Fruit fly (Drosophila melanogaster) whole organism, embryonic: Measurements from ENCODE around the gene CG3918.

Experiments
- Abd-B ChIP-seq: fragments of 200-800 bp; sonication (Bioruptor generic); optimal IDR thresholded peaks from 2 replicates; lab custom pipeline; 2018; ENCODE audit warnings: missing biosample characterization, mild to moderate bottlenecking, missing genetic modification characterization, moderate library complexity
- CG10431 ChIP-seq: fragments of 200-800 bp; sonication (Bioruptor generic); optimal IDR thresholded peaks from 3 replicates; lab custom pipeline; 2018; ENCODE audit warnings: missing biosample characterization, mild to moderate bottlenecking, missing genetic modification characterization
- CG10543 ChIP-seq: fragments of 200-800 bp; sonication (Bioruptor generic); optimal IDR thresholded peaks from 3 replicates; lab custom pipeline; 2017; ENCODE audit warnings: missing biosample characterization, mild to moderate bottlenecking, missing genetic modification characterization, moderate library complexity
- CG11504 ChIP-seq: fragments of 200-800 bp; sonication (Bioruptor generic); optimal IDR thresholded peaks from 3 replicates; lab custom pipeline; 2019; ENCODE audit warnings: missing biosample characterization, mild to moderate bottlenecking, missing genetic modification characterization, moderate library complexity
- CG13424 ChIP-seq: fragments of 200-800 bp; sonication (Bioruptor generic); optimal IDR thresholded peaks from 2 replicates; lab custom pipeline; 2019; ENCODE audit warnings: missing biosample characterization, mild to moderate bottlenecking, missing genetic modification characterization, moderate library complexity
- CG14441 ChIP-seq: fragments of 200-800 bp; sonication (Bioruptor generic); IDR thresholded peaks from 2 replicates; pipeline ENCODE4 v1.3.6; 2022; ENCODE audit warnings: missing biosample characterization, missing genetic modification characterization
- CG15479 ChIP-seq: fragments of 200-800 bp; sonication (Bioruptor generic); optimal IDR thresholded peaks from 3 replicates; lab custom pipeline; 2019; ENCODE audit warnings: missing biosample characterization, mild to moderate bottlenecking, missing genetic modification characterization, moderate library complexity
- CG1602 ChIP-seq: fragments of 200-800 bp; sonication (Bioruptor generic); optimal IDR thresholded peaks from 3 replicates; lab custom pipeline; 2016; ENCODE audit warnings: missing biosample characterization, missing genetic modification characterization
- CG1647 ChIP-seq: fragments of 200-800 bp; sonication (Bioruptor generic); optimal IDR thresholded peaks from 3 replicates; lab custom pipeline; 2016; ENCODE audit warnings: missing biosample characterization, missing genetic modification characterization
- CG16779 ChIP-seq: fragments of 200-800 bp; sonication (Bioruptor generic); IDR thresholded peaks from 2 replicates; pipeline ENCODE4 v1.3.6; 2022; ENCODE audit warnings: missing biosample characterization, missing genetic modification characterization
- CG17802 ChIP-seq: fragments of 200-800 bp; sonication (Bioruptor generic); optimal IDR thresholded peaks from 2 replicates; lab custom pipeline; 2018; ENCODE audit warnings: missing biosample characterization, mild to moderate bottlenecking, missing genetic modification characterization, moderate library complexity
- CG18476 ChIP-seq: fragments of 200-800 bp; sonication (Bioruptor generic); optimal IDR thresholded peaks from 2 replicates; lab custom pipeline; 2016; ENCODE audit warnings: missing biosample characterization, mild to moderate bottlenecking, missing genetic modification characterization
- CG2678 ChIP-seq: fragments of 200-800 bp; sonication (Bioruptor generic); optimal IDR thresholded peaks from 3 replicates; lab custom pipeline; 2019; ENCODE audit warnings: missing biosample characterization, mild to moderate bottlenecking, missing genetic modification characterization, moderate library complexity
- CG31365 ChIP-seq: fragments of 200-800 bp; sonication (Bioruptor generic); optimal IDR thresholded peaks from 2 replicates; lab custom pipeline; 2018; ENCODE audit warnings: missing biosample characterization, mild to moderate bottlenecking, missing genetic modification characterization
- CG3407 ChIP-seq: fragments of 200-800 bp; sonication (Bioruptor generic); optimal IDR thresholded peaks from 2 replicates; lab custom pipeline; 2018; ENCODE audit warnings: missing biosample characterization, mild to moderate bottlenecking, missing genetic modification characterization
- CG34224 ChIP-seq: fragments of 200-800 bp; sonication (Bioruptor generic); IDR thresholded peaks from 3 replicates; pipeline ENCODE4 v1.3.6; 2022; ENCODE audit warnings: missing biosample characterization, missing genetic modification characterization; ENCODE audit not compliant: partially characterized antibody
- CG43689 ChIP-seq: fragments of 200-800 bp; sonication (Bioruptor generic); IDR thresholded peaks from 2 replicates; pipeline ENCODE4 v1.3.6; 2022; ENCODE audit warnings: missing biosample characterization, missing genetic modification characterization
- CG5953 ChIP-seq: fragments of 200-800 bp; sonication (Bioruptor generic); IDR thresholded peaks from 2 replicates; pipeline ENCODE4 v1.3.6; 2022; ENCODE audit warnings: missing biosample characterization, missing genetic modification characterization
- CG6175 ChIP-seq: fragments of 200-800 bp; sonication (Bioruptor generic); IDR thresholded peaks from 3 replicates; pipeline ENCODE4 v1.3.6; 2022; ENCODE audit warnings: missing biosample characterization, missing genetic modification characterization
- CG7839 ChIP-seq: fragments of 200-800 bp; sonication (Bioruptor generic); optimal IDR thresholded peaks from 3 replicates; lab custom pipeline; 2018; ENCODE audit warnings: missing biosample characterization, mild to moderate bottlenecking, missing genetic modification characterization, moderate library complexity
- CG8765 ChIP-seq: fragments of 200-800 bp; sonication (Bioruptor generic); IDR thresholded peaks from 2 replicates; pipeline ENCODE4 v1.3.6; 2022; ENCODE audit warnings: missing biosample characterization, missing genetic modification characterization
- CG8924 ChIP-seq: fragments of 200-800 bp; optimal IDR thresholded peaks from 3 replicates; lab custom pipeline; 2019; ENCODE audit warnings: missing biosample characterization, mild to moderate bottlenecking, missing genetic modification characterization, moderate library complexity
- CrebB ChIP-seq: fragments of 200-800 bp; sonication (Bioruptor generic); optimal IDR thresholded peaks from 3 replicates; lab custom pipeline; 2018; ENCODE audit warnings: missing biosample characterization, mild to moderate bottlenecking, missing genetic modification characterization
- D19B ChIP-seq: fragments of 200-800 bp; sonication (Bioruptor generic); optimal IDR thresholded peaks from 2 replicates; lab custom pipeline; 2017; ENCODE audit warnings: missing biosample characterization, mild to moderate bottlenecking, missing genetic modification characterization
- HLHmδ ChIP-seq: fragments of 200-800 bp; sonication (Bioruptor generic); optimal IDR thresholded peaks from 2 replicates; lab custom pipeline; 2018; ENCODE audit warnings: missing biosample characterization, mild to moderate bottlenecking, missing genetic modification characterization, moderate library complexity
- Hr39 ChIP-seq: fragments of >200 bp; optimal IDR thresholded peaks from 2 replicates; lab custom pipeline; 2017
- Hr51 ChIP-seq, 2 experiments: fragments of 200-800 bp; sonication (Bioruptor generic); optimal IDR thresholded peaks; 2 replicates in 1 of 2; 3 replicates in 1 of 2; lab custom pipeline; 2016 to 2018; ENCODE audit warnings: missing biosample characterization in 2 of 2, missing genetic modification characterization in 2 of 2, mild to moderate bottlenecking in 1 of 2, moderate library complexity in 1 of 2
- Max ChIP-seq: fragments of 200-800 bp; sonication (Bioruptor generic); optimal IDR thresholded peaks from 2 replicates; lab custom pipeline; 2016; ENCODE audit warnings: missing biosample characterization, mild to moderate bottlenecking, missing genetic modification characterization
- Med ChIP-seq: fragments of 200-800 bp; sonication (Bioruptor generic); peaks from one replicate; lab custom pipeline; 2016; ENCODE audit warnings: missing biosample characterization, missing genetic modification characterization, mild to moderate bottlenecking, inconsistent platforms, moderate library complexity
- Opbp ChIP-seq: fragments of 200-800 bp; sonication (Bioruptor generic); IDR thresholded peaks from 3 replicates; pipeline ENCODE4 v1.3.6; 2022; ENCODE audit warnings: missing biosample characterization, missing genetic modification characterization; ENCODE audit not compliant: partially characterized antibody
- Scr ChIP-seq: fragments of 200-800 bp; sonication (Bioruptor generic); IDR thresholded peaks from 2 replicates; pipeline ENCODE4 v1.3.6; 2022; ENCODE audit warnings: missing biosample characterization, missing genetic modification characterization; ENCODE audit not compliant: partially characterized antibody
- Ssrp ChIP-seq: fragments of 200-800 bp; sonication (Bioruptor generic); optimal IDR thresholded peaks from 2 replicates; lab custom pipeline; 2018; ENCODE audit warnings: missing biosample characterization, mild to moderate bottlenecking, missing genetic modification characterization, moderate library complexity
- ash1 ChIP-seq: fragments of 200-800 bp; sonication (Bioruptor generic); optimal IDR thresholded peaks from 2 replicates; lab custom pipeline; 2018; ENCODE audit warnings: missing biosample characterization, mild to moderate bottlenecking, missing genetic modification characterization
- bcd ChIP-seq: fragments of 200-800 bp; sonication (Bioruptor generic); optimal IDR thresholded peaks from 2 replicates; lab custom pipeline; 2017; ENCODE audit warnings: missing biosample characterization, mild to moderate bottlenecking, missing genetic modification characterization
- bowl ChIP-seq: fragments of 200-800 bp; sonication (Bioruptor generic); IDR thresholded peaks from 2 replicates; pipeline ENCODE4 v1.3.6; 2022; ENCODE audit warnings: missing biosample characterization, missing genetic modification characterization
- br ChIP-seq: fragments of >200 bp; optimal IDR thresholded peaks from 2 replicates; lab custom pipeline; 2017
- ci ChIP-seq: fragments of 200-800 bp; sonication (Bioruptor generic); IDR thresholded peaks from 3 replicates; pipeline ENCODE4 v1.3.6; 2022; ENCODE audit warnings: missing biosample characterization, missing genetic modification characterization
- dan ChIP-seq: fragments of 200-800 bp; sonication (Bioruptor generic); IDR thresholded peaks from 2 replicates; pipeline ENCODE4 v1.3.6; 2022; ENCODE audit warnings: missing biosample characterization, missing genetic modification characterization
- dysf ChIP-seq: fragments of 200-800 bp; sonication (Bioruptor generic); IDR thresholded peaks from 3 replicates; pipeline ENCODE4 v1.3.6; 2022; ENCODE audit warnings: missing biosample characterization, missing genetic modification characterization
- fd96Cb ChIP-seq: fragments of 200-800 bp; sonication (Bioruptor generic); optimal IDR thresholded peaks from 2 replicates; lab custom pipeline; 2018; ENCODE audit warnings: missing biosample characterization, mild to moderate bottlenecking, missing genetic modification characterization, moderate library complexity
- gt ChIP-seq: fragments of 200-800 bp; sonication (Bioruptor generic); IDR thresholded peaks from 2 replicates; pipeline ENCODE4 v1.3.6; 2022; ENCODE audit warnings: missing biosample characterization, missing genetic modification characterization
- jing ChIP-seq: fragments of 200-800 bp; sonication (Bioruptor generic); optimal IDR thresholded peaks from 2 replicates; lab custom pipeline; 2018; ENCODE audit warnings: missing biosample characterization, mild to moderate bottlenecking, missing genetic modification characterization
- maf-S ChIP-seq: fragments of 200-800 bp; sonication (Bioruptor generic); optimal IDR thresholded peaks from 2 replicates; lab custom pipeline; 2016; ENCODE audit warnings: missing biosample characterization, missing genetic modification characterization
- pros ChIP-seq: fragments of 200-800 bp; sonication (Bioruptor generic); optimal IDR thresholded peaks from 3 replicates; lab custom pipeline; 2019; ENCODE audit warnings: missing biosample characterization, mild to moderate bottlenecking, missing genetic modification characterization, moderate library complexity
- pzg ChIP-seq: fragments of 200-800 bp; sonication (Bioruptor generic); optimal IDR thresholded peaks from 3 replicates; lab custom pipeline; 2018; ENCODE audit warnings: missing biosample characterization, mild to moderate bottlenecking, missing genetic modification characterization, moderate library complexity
- row ChIP-seq: fragments of 200-800 bp; sonication (Bioruptor generic); IDR thresholded peaks from 3 replicates; pipeline ENCODE4 v1.3.6; 2022; ENCODE audit warnings: missing biosample characterization, missing genetic modification characterization
- slou ChIP-seq: fragments of 200-800 bp; sonication (Bioruptor generic); optimal IDR thresholded peaks from 3 replicates; lab custom pipeline; 2016; ENCODE audit warnings: missing biosample characterization, missing genetic modification characterization
- tna ChIP-seq: fragments of 200-800 bp; sonication (Bioruptor generic); IDR thresholded peaks from 2 replicates; pipeline ENCODE4 v1.3.6; 2022; ENCODE audit warnings: missing biosample characterization, missing genetic modification characterization; ENCODE audit not compliant: partially characterized antibody
- unc-4 ChIP-seq: fragments of 200-800 bp; sonication (Bioruptor generic); IDR thresholded peaks from 2 replicates; pipeline ENCODE4 v1.3.6; 2022; ENCODE audit warnings: missing biosample characterization, missing genetic modification characterization; ENCODE audit not compliant: partially characterized antibody
- wor ChIP-seq: fragments of 200-800 bp; sonication (Bioruptor generic); IDR thresholded peaks from 2 replicates; pipeline ENCODE4 v1.3.6; 2022; ENCODE audit warnings: missing biosample characterization, missing genetic modification characterization
- yki ChIP-seq: fragments of >200 bp; optimal IDR thresholded peaks from 3 replicates; lab custom pipeline; 2018

The CG3918 gene

dm6 chrX:6543569-6544173, 19.4 kb downstream of the CG3918 start (continued):
- TF ChIP-seq CG31365 (tag; lab: Kevin White, UChicago) (no peak), CG8765 (GFP tag; lab: Robert Waterston, UW) (no peak), CG1602 (GFP tag; lab: Kevin White, UChicago) (no peak), CG1647 (GFP tag; lab: Kevin White, UChicago) (no peak), D19B (GFP tag; lab: Kevin White, UChicago) (peak; percentile 54), jing (GFP tag; lab: Kevin White, UChicago) (no peak), gt (no peak), Med (GFP tag; lab: Kevin White, UChicago) (peak; percentile 67), Hr51 (GFP tag; optimal IDR thresholded peaks at IDR 0.05; lab: Kevin White, UChicago) (no peak), CG16779 (GFP tag; lab: Robert Waterston, UW) (no peak), br (no peak), maf-S (no peak), CG14441 (GFP tag; lab: Robert Waterston, UW) (no peak), Hr39 (lab: Kevin White, UChicago) (no peak), CG34224 (GFP tag; lab: Robert Waterston, UW) (no peak), CG7839 (tag; lab: Kevin White, UChicago) (peak; percentile 33), pros (GFP tag; lab: Kevin White, UChicago) (no peak), CG11504 (tag; lab: Kevin White, UChicago) (peak; percentile 25), dan (GFP tag; lab: Robert Waterston, UW) (no peak), ci (GFP tag; lab: Robert Waterston, UW) (0 out of 3 replicates have a peak, but pooled peaks have one; percentile 9), CG8924 (tag; lab: Kevin White, UChicago) (no peak), wor (no peak), CG6175 (GFP tag; lab: Robert Waterston, UW) (no peak), HLHmδ (GFP tag; lab: Kevin White, UChicago) (no peak), CG2678 (tag; lab: Kevin White, UChicago) (peak; percentile 33), Max (GFP tag; lab: Kevin White, UChicago) (no peak), CG3407 (GFP tag; lab: Kevin White, UChicago) (no peak), Abd-B (GFP tag; lab: Kevin White, UChicago) (peak; percentile 42), bowl (GFP tag; lab: Robert Waterston, UW) (no peak), CG15479 (GFP tag; lab: Kevin White, UChicago) (no peak), pzg (no peak), CrebB (no peak), CG5953 (GFP tag; lab: Robert Waterston, UW) (no peak), slou (GFP tag; lab: Kevin White, UChicago) (no peak), unc-4 (no peak), yki (no peak), CG10543 (GFP tag; lab: Kevin White, UChicago) (no peak), bcd (no peak), row (GFP tag; lab: Robert Waterston, UW) (no peak), ash1 (GFP tag; lab: Kevin White, UChicago) (no peak), fd96Cb (no peak), dysf (GFP tag; lab: Robert Waterston, UW) (no peak), Ssrp (tag; lab: Kevin White, UChicago) (no peak), CG17802 (tag; lab: Kevin White, UChicago) (no peak), Scr (GFP tag; lab: Robert Waterston, UW) (no peak), tna (GFP tag; lab: Robert Waterston, UW) (no peak), CG43689 (no peak), CG10431 (GFP tag; lab: Kevin White, UChicago) (no peak), Opbp (GFP tag; lab: Robert Waterston, UW) (no peak), CG18476 (no peak), CG13424 (no peak)
